Worm (Caenorhabditis elegans) whole organism, mixed stage, embryonic: ENCODE measurements around the gene otub-3.

ENCODE experiments used
- elt-3 ChIP-seq: fragments of 150-350 bp; optimal IDR thresholded peaks from 2 replicates; lab custom pipeline; 2014; ENCODE audit warnings: missing biosample characterization, missing genetic modification characterization
- flh-1 ChIP-seq: fragments of 200-800 bp; sonication (Bioruptor generic); optimal IDR thresholded peaks from 2 replicates; lab custom pipeline; 2018; ENCODE audit warnings: mild to moderate bottlenecking, missing genetic modification characterization, moderate library complexity, missing compliant biosample characterization
- lsy-2 ChIP-seq: fragments of 150-350 bp; optimal IDR thresholded peaks from 2 replicates; lab custom pipeline; 2014; ENCODE audit warnings: missing biosample characterization, missing genetic modification characterization
- nhr-12 ChIP-seq: fragments of 150-350 bp; optimal IDR thresholded peaks from 2 replicates; lab custom pipeline; 2014; ENCODE audit warnings: missing biosample characterization, missing genetic modification characterization
- nhr-237 ChIP-seq: fragments of 150-350 bp; optimal IDR thresholded peaks from 2 replicates; lab custom pipeline; 2014; ENCODE audit warnings: missing biosample characterization, missing genetic modification characterization
- pha-4 ChIP-seq: fragments of 150-350 bp; optimal IDR thresholded peaks from 2 replicates; lab custom pipeline; 2018; ENCODE audit warnings: missing biosample characterization, missing genetic modification reagents, missing genetic modification characterization
- ztf-11 ChIP-seq: fragments of 150-350 bp; optimal IDR thresholded peaks from 2 replicates; lab custom pipeline; 2014; ENCODE audit warnings: missing biosample characterization, missing genetic modification characterization

- no peak for TF ChIP-seq elt-3
- TF ChIP-seq pha-4 (tag; lab: Kevin White, UChicago): no peak
- TF ChIP-seq ztf-11: no peak
- no peak for TF ChIP-seq nhr-237
- TF ChIP-seq lsy-2 (tag; lab: Kevin White, UChicago): no peak
- no peak for TF ChIP-seq nhr-12
- no peak for TF ChIP-seq flh-1
Measured at ce11 chrIV:8752492-8752891, 24.5 kb downstream of the otub-3 start.
